Fruit fly (Drosophila melanogaster): Measurements from ENCODE around the gene CG6974.

The CG6974 gene

DNA sequence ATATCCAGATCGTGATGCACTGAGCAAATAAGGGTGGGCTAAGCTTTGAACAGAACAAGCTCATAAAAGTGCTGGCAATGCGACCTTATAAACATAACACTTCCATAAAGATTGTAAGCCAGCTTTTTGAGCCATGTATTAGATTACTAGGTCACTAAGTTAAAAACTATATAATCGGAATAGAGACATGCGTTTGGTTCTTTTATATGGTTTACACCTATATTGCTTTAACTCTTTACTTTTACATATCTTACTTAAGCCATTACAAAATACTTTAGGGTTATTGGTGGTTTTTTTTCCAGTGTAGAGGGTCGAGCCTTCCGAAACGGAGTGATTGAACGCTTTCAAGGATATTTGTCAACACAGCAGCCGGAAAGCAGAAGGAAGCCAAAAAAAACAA lies 13.3 kb upstream of the CG6974 start:
- TF ChIP-seq noc (tag; optimal IDR thresholded peaks at IDR 0.05) = no peak

DNA sequence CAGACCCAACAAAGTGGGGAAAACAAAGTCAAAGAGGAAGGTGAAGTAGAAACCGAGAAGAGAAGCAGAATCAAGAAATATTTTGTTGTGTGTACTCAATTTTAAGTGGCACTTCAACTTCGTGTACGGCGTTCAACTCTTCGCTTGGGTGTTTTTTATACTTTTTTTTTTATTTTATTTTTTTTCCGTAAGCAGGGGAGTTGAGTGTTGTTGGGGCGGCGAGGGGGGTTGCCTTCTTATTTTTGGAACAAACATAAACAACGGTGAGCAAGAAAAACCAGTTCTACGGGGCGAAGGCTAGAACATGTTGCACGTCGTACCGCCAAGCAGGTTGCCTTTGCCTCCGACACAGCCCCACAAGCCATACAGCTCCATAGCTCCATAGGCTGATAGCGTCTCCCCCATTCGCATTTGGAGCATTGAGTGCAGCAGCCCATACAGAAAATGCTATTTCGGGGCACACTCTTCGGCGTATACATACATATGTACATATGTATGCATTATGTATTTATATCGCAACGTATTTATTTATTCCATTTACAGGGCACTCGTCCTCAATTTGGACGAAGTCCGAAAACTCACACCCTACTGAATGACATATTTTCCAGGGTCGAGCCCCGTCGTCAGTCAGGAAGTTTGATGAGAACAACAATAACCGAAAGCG lies 12.7 kb upstream of the CG6974 start:
- no peak for TF ChIP-seq noc (tag; optimal IDR thresholded peaks at IDR 0.05)

DNA sequence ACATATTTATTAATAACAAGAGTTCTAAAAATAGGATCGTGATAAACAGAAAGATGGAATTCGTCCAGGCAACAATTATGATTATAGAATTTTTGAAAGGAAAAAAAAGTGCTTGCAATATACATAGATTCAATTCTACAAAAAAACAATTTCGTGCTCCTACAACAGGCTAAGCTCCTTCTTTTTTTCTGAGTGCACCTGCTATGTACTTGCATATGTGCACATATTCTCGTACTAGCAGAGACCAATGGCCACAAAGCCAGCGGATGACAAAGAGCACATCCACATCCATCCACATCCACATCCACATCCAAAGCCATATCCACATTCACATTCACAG lies 10.8 kb upstream of the CG6974 start:
- TF ChIP-seq noc (tag; optimal IDR thresholded peaks at IDR 0.05) = no peak

DNA sequence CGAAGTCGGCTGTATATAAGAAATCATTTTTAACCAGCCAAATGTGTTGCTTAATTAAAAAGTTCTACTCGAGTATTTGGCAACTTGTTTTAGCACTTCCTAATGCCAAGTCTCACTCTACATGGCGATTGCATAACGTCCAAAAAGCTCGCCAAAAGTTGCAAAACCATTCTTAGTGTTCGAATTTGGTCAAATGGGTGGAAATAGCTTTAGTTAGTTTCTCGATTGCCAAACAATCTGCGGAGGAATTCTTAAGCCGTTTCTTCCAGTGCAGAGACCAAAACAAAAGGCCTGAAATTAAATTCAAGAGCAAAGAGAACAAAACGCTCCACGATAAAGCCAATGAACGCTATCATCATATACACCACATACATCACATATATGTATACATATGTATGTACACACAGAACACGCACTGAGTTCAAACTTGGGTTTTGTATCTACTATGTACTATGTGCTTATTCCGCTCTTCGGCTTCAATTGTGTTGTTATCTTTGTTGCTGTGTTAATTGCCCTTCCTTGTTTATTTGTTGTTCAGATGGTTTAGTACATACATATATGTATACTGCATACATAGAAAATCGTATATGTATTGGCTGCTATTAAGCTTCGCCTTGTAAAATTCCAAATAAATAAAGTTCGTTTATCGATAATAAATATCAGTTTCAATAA lies 10.3 kb upstream of the CG6974 start:
- no peak for TF ChIP-seq noc (tag; optimal IDR thresholded peaks at IDR 0.05)

DNA sequence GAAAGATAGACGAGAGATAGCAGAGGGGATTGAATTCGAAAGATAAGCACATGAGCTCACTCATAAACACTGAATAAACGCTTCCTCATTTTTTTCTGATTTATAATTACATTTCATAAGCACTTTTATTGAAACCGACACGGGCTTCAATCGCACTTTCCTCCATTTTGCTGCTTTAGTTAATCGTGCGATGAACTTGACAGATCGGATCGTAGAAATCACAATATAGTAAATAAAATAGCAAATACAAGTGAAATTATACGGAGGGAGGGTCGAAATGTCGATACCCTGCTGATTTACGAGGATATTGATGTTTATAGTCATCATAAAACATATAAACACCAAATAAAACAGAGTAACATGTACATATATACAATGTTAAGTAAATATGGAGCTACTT lies 9.2 kb upstream of the CG6974 start:
- no peak for TF ChIP-seq noc (tag; optimal IDR thresholded peaks at IDR 0.05)

DNA sequence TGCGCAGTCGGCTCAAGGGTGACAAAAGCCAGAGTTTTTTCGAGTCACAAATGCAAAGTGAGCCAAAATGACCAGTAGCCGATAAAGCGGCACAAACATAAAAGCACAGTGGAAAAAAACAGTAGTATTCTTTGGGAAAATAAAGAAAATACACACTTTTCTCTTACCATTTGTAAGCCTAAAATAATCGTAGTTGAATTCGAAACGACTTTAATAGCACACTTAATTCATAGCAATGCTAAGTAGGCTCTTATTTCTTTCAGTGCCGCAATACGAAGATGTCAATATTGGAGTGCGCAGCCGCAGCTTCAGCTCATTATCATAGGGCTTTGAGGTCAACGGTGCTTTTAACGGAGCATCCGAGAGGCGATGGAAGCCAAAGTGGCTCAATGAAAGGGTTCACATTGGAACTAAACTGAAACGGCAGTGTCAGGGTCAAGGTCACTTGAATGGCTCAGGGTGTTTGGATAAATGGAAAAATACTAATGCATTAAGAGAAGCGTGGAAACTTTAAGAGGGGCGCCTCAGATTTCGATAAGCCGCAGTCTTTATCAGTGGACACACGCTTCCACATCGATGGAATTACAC lies 8.6 kb upstream of the CG6974 start:
- TF ChIP-seq noc (tag; optimal IDR thresholded peaks at IDR 0.05) = peak; percentile 40

DNA sequence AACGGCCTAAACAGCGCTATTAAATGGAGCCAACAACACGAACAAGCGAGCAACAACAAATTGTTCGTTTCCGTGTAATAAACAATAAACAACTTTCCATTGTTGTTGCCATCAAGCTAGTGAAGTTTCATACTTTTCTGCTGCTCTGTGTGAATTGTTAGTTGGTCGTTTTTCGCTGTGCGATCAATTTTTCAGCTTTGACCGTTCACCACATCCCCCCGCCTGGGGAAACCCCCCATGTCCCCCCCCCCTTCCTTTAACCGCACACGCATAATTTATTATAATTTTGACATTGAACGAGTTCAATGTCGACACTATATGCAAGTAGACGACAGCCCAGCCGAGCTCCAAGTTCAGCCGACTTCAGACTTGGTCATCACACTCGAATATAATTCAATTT lies 8.0 kb upstream of the CG6974 start:
- no peak for TF ChIP-seq noc (tag; optimal IDR thresholded peaks at IDR 0.05)

DNA sequence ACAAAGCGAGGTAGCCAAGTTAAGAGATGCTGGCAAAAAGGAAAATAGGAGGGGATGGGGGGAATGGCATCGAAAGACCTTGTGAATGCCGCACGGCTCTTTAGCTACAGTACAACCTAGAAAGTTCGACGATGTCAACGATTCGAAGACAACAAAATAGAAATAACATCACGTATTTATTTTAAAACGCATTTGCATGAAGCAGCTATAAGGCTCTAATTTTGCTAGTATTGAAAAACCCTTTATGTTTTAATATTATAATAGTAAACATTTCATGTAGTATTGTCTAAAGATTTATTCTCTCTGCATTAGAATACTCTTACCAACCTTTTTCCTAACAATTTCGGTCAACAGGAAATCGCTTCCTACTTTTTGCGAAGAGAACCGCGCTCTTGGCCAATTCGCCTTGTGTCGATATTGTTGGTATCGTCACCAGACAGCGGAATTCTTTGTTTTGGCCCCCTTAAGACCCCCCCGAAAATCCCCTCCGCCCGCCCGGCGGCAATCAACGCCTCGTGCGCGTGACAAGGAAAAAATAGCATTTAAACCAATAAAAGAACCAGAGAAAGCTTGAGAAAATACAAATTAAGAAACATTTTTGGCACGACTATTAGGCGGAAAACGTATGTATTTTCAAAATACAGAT lies 5.5 kb upstream of the CG6974 start:
- TF ChIP-seq noc (tag; optimal IDR thresholded peaks at IDR 0.05) = no peak

DNA sequence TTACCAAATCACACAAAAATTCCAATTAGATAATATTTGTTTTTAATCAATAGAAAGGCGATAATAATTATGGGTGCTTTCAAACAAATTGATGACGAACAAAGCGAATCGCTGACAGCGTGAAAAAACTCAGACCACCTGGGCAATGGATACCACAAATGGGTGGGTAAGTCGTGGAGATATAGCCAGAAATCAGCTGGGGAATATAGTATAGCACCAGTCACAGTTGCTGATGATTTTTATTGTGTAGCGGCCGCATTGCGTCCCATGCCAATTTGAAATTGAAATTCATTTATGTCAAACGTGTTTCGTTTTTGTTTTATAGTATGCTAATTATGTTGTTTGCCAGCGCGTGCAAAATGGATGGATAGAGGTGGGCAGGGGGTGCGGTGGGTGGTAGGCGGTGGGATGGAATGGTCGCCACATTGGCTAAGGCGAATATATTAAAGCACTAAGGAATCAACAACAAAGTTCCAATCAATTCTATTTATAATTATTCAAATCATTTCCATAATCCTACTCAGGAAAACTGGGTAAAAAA lies 4.7 kb upstream of the CG6974 start:
- no peak for TF ChIP-seq noc (tag; optimal IDR thresholded peaks at IDR 0.05)

DNA sequence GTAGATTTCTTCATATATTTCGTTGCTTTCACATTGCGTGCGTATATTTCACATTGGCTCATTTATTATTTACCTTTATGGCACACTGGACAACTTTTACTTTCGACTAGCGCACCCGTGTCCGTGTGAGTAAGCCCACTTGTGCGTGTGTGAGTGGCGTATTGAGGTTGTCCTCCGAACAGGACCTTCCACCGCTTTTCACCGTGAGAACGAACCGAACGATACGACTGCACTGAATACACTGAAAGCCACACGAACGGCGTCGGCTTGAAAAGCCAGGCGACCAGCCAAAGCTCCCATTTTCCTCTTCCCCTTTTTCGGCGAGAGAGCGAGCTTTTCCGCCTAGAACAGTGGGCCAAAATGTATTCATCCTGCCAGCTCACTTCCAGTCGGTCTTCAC lies 2.1 kb downstream of the CG6974 start, which contains the start of gene dpr9:
Gene dpr9, minus strand, starts transcription at position 244 of the 400 bp plus-strand sequence.
- no peak for TF ChIP-seq noc (tag; optimal IDR thresholded peaks at IDR 0.05)

DNA sequence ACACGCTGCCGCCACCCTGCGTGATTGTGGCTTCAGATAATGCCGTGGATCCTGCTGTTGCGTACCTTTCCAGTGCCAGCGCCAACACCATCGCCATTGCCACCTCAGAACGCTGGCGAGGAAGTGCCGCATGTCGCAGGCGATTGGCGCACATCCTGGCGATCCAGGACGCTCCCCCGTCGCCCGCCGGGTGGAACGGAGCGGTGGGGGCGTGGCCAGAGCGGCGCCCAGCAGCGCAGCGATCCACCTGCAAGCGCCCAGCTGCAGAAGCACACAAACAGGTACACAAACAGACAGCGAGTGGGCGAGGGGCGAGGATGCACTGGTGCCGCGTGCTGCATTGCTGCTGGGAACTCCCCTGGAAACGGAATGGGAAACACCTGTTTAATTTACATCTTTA lies 21.9 kb downstream of the CG6974 start:
- TF ChIP-seq noc (tag; optimal IDR thresholded peaks at IDR 0.05) = no peak

DNA sequence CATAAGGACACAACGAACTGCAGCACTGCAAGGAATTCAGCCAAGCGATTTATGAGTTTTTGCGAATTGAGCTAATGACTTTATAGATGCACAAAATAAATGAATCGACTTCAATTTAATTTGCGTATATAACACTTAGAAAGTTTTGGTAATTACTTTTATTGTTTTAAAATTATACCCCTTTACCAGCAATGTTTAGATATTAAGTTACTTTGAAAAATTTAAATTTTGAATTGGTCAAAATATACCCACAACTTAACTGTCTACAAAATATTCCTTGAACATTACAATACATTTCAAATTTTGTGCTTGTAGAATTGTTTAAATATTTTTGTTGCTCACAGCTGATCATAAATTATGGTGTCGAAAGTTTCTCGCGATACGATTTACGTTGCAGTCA lies 42.0 kb downstream of the CG6974 start, which contains the start of gene RpL10Aa:
Gene RpL10Aa, plus strand, starts transcription at position 301 of the 400 bp plus-strand sequence.
- TF ChIP-seq noc (tag; optimal IDR thresholded peaks at IDR 0.05) = no peak

DNA sequence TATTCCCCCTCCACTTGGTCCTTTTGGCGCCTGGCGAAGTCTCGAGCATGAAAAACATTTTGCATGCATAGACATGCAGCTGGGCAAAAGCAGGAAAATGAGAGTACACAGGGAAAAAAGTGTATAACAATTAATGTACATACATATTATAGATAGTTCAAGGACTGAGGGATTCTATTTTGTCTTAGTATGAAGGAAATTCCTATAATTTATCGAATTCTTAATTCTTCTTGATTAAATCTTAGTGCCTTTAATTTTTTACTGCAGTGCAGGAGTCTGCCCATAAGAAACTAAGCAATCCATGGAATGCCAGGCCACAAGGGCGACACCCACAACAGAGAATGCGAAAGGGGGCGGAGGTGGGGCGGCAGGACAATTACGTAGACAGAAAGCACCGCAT lies 47.4 kb downstream of the CG6974 start:
- TF ChIP-seq noc (tag; optimal IDR thresholded peaks at IDR 0.05) = no peak

Measured in whole organism, larva.